Fruit fly (Drosophila melanogaster): ENCODE results near the gene Klp3A.
A peak's percentile ranks its signal among the peaks of the same experiment; 100 is the strongest.

Gene Klp3A

dm6 chrX:2588415-2589411, 15.1 kb downstream of the Klp3A start, which contains the start of gene egh (continued):
- TF ChIP-seq Meics (GFP tag; optimal IDR thresholded peaks at IDR 0.05) (peak; percentile 29), CG33213 (GFP tag; optimal IDR thresholded peaks at IDR 0.05) (peak; percentile 29), CG18599 (GFP tag; optimal IDR thresholded peaks at IDR 0.05) (peak; percentile 69), CG6683 (GFP tag; optimal IDR thresholded peaks at IDR 0.05) (no peak), Adf1 (GFP tag; IDR thresholded peaks at IDR 0.05) (peak; percentile 35; the same call in 1 of the 2 replicates), crc (GFP tag; optimal IDR thresholded peaks at IDR 0.05) (no peak), MESR4 (GFP tag; optimal IDR thresholded peaks at IDR 0.05) (peak; percentile 80), CHES-1-like (GFP tag; optimal IDR thresholded peaks at IDR 0.05) (peak; percentile 14), Hr39 (optimal IDR thresholded peaks at IDR 0.05) (no peak), gro (GFP tag; optimal IDR thresholded peaks at IDR 0.05) (no peak), gce (GFP tag; IDR thresholded peaks at IDR 0.05) (0 out of 3 replicates have a peak, but pooled peaks have one; percentile 6), ase (GFP tag; IDR thresholded peaks at IDR 0.05) (peak; percentile 31; the same call in 1 of the 3 replicates), HLH54F (GFP tag; optimal IDR thresholded peaks at IDR 0.05) (peak; percentile 24), hth (optimal IDR thresholded peaks at IDR 0.05) (no peak), NC2α (GFP tag; optimal IDR thresholded peaks at IDR 0.05) (no peak), CG4707 (GFP tag; optimal IDR thresholded peaks at IDR 0.05) (no peak), CG8089 (GFP tag; optimal IDR thresholded peaks at IDR 0.05) (no peak), dmrt99B (tag; optimal IDR thresholded peaks at IDR 0.05) (no peak), E2f2 (GFP tag; IDR thresholded peaks at IDR 0.05) (peak; percentile 95), CG10209 (GFP tag; optimal IDR thresholded peaks at IDR 0.05) (no peak), Kr (GFP tag; optimal IDR thresholded peaks at IDR 0.05) (no peak), Hey (tag; optimal IDR thresholded peaks at IDR 0.05) (no peak), HmgZ (tag; optimal IDR thresholded peaks at IDR 0.05) (peak; percentile 41), br (optimal IDR thresholded peaks at IDR 0.05) (no peak), C15 (GFP tag; IDR thresholded peaks at IDR 0.05) (no peak), CG17912 (GFP tag; optimal IDR thresholded peaks at IDR 0.05) (no peak), NC2β (GFP tag; optimal IDR thresholded peaks at IDR 0.05) (no peak), nau (GFP tag; optimal IDR thresholded peaks at IDR 0.05) (no peak), CG12391 (tag; optimal IDR thresholded peaks at IDR 0.05) (no peak), HLH4C (GFP tag; IDR thresholded peaks at IDR 0.05; ENCODE audit: partially characterized antibody) (peak; percentile 36; the same call in 1 of the 3 replicates), CG13287 (GFP tag; IDR thresholded peaks at IDR 0.05; ENCODE audit: partially characterized antibody) (peak; percentile 19; the same call in 1 of the 2 replicates), Ada2b (GFP tag; IDR thresholded peaks at IDR 0.05) (peak; percentile 17; the same call in 1 of the 2 replicates), al (GFP tag; IDR thresholded peaks at IDR 0.05) (peak; percentile 28; the same call in 1 of the 2 replicates), CG17328 (GFP tag; IDR thresholded peaks at IDR 0.05) (peak; percentile 54), Taf1 (GFP tag; IDR thresholded peaks at IDR 0.05) (no peak), CG17829 (tag; optimal IDR thresholded peaks at IDR 0.05) (peak; percentile 5), CG11695 (GFP tag; IDR thresholded peaks at IDR 0.05) (0 out of 3 replicates have a peak, but pooled peaks have one; percentile 15), Trl (optimal IDR thresholded peaks at IDR 0.05) (peak; percentile 76 to 92), Trl (GFP tag; optimal IDR thresholded peaks at IDR 0.05) (peak; percentile 51), hkb (optimal IDR thresholded peaks at IDR 0.05) (no peak), hkb (GFP tag; IDR thresholded peaks at IDR 0.05) (peak; percentile 53; the same call in 1 of the 2 replicates), eve (GFP tag; optimal IDR thresholded peaks at IDR 0.05) (no peak), B-H2 (GFP tag; optimal IDR thresholded peaks at IDR 0.05) (no peak), CG5180 (GFP tag; optimal IDR thresholded peaks at IDR 0.05) (no peak), CG2120 (GFP tag; optimal IDR thresholded peaks at IDR 0.05) (peak; percentile 36), pita (GFP tag; optimal IDR thresholded peaks at IDR 0.05) (no peak), ham (GFP tag; IDR thresholded peaks at IDR 0.05) (no peak), CG42726 (GFP tag; IDR thresholded peaks at IDR 0.05; ENCODE audit: partially characterized antibody) (no peak), CG16815 (GFP tag; optimal IDR thresholded peaks at IDR 0.05) (no peak), CG30403 (GFP tag; optimal IDR thresholded peaks at IDR 0.05) (peak; percentile 22)

Data from whole organism, embryonic.